Worm (Caenorhabditis elegans) whole organism, midembryonic: Measurements from ENCODE around the gene H12D21.5.

Source experiments
- T22C8.4 ChIP-seq: fragments of 200-800 bp; sonication (Bioruptor generic); IDR thresholded peaks from 2 replicates; pipeline ENCODE4 v1.3.6; 2022; ENCODE audit warnings: missing genetic modification characterization, missing compliant biosample characterization
- flt-1 ChIP-seq: fragments of 200-800 bp; sonication (Bioruptor generic); IDR thresholded peaks from 2 replicates; pipeline ENCODE4 v1.3.6; 2022; ENCODE audit warnings: missing genetic modification characterization, missing compliant biosample characterization
- ref-1 ChIP-seq: fragments of 200-800 bp; sonication (Bioruptor generic); conservative IDR thresholded peaks from 2 replicates; pipeline ENCODE4 v1.3.6; 2022; ENCODE audit warnings: missing genetic modification reagents, missing genetic modification characterization, missing compliant biosample characterization
- ztf-23 ChIP-seq: fragments of 200-800 bp; sonication (Bioruptor generic); IDR thresholded peaks from 2 replicates; pipeline ENCODE4 v1.3.6; 2022; ENCODE audit warnings: missing genetic modification reagents, missing genetic modification characterization, missing compliant biosample characterization

ce11 chrV:14851972-14852371 is 41.8 kb upstream of the H12D21.5 start:
- TF ChIP-seq ztf-23 (GFP tag; lab: Robert Waterston, UW) (no peak), T22C8.4 (no peak), flt-1 (GFP tag; lab: Robert Waterston, UW) (no peak), ref-1 (no peak)
